Worm (Caenorhabditis elegans) whole organism, L4 larva: ENCODE results near the gene F12F6.1.
A peak's percentile ranks its signal among the peaks of the same experiment; 100 is the strongest.

Source experiments
- D1046.2 ChIP-seq: fragments of 200-800 bp; sonication (Bioruptor generic); IDR thresholded peaks from 2 replicates; pipeline ENCODE4 v1.3.6; 2022; ENCODE audit warnings: missing genetic modification characterization, missing compliant biosample characterization
- F10B5.3 ChIP-seq: sonication (generic microtip); optimal IDR thresholded peaks from 2 replicates; lab custom pipeline; 2016; ENCODE audit warnings: mild to moderate bottlenecking, missing genetic modification characterization, missing compliant biosample characterization
- F26F4.8 ChIP-seq: fragments of 200-800 bp; sonication (Bioruptor generic); conservative IDR thresholded peaks from 2 replicates; pipeline ENCODE4 v1.3.6; 2022; ENCODE audit warnings: missing genetic modification characterization, missing compliant biosample characterization
- Y105C5A.15 ChIP-seq: fragments of 200-800 bp; sonication (Bioruptor generic); IDR thresholded peaks from 2 replicates; pipeline ENCODE4 v1.3.6; 2022; ENCODE audit warnings: missing genetic modification characterization, missing compliant biosample characterization
- Y5F2A.4 ChIP-seq: fragments of 200-800 bp; sonication (Bioruptor generic); optimal IDR thresholded peaks from 2 replicates; lab custom pipeline; 2018; ENCODE audit warnings: mild to moderate bottlenecking, missing genetic modification characterization, missing compliant biosample characterization
- Y75B8A.6 ChIP-seq: fragments of 200-800 bp; sonication (Bioruptor generic); IDR thresholded peaks from 2 replicates; pipeline ENCODE4 v1.3.6; 2022; ENCODE audit warnings: missing genetic modification reagents, missing genetic modification characterization, missing compliant biosample characterization
- aly-2 ChIP-seq: sonication (generic microtip); optimal IDR thresholded peaks from 2 replicates; lab custom pipeline; 2018; ENCODE audit warnings: missing biosample characterization, missing genetic modification characterization
- attf-4 ChIP-seq: sonication (generic microtip); optimal IDR thresholded peaks from 3 replicates; lab custom pipeline; 2017; ENCODE audit warnings: missing biosample characterization, missing genetic modification characterization
- ceh-20 ChIP-seq: fragments of 200-800 bp; sonication (Bioruptor generic); IDR thresholded peaks from 2 replicates; pipeline ENCODE4 v1.3.6; 2022; ENCODE audit warnings: missing genetic modification reagents, missing genetic modification characterization, missing compliant biosample characterization
- ceh-28 ChIP-seq: fragments of 150-350 bp; optimal IDR thresholded peaks from 2 replicates; lab custom pipeline; 2014; ENCODE audit warnings: missing biosample characterization, missing genetic modification reagents, missing genetic modification characterization
- ceh-44 ChIP-seq: fragments of 200-800 bp; sonication (Bioruptor generic); IDR thresholded peaks from 2 replicates; pipeline ENCODE4 v1.3.6; 2022; ENCODE audit warnings: missing genetic modification reagents, missing genetic modification characterization, missing compliant biosample characterization
- ceh-62 ChIP-seq: sonication (generic microtip); optimal IDR thresholded peaks from 2 replicates; lab custom pipeline; 2017; ENCODE audit warnings: missing biosample characterization, missing genetic modification characterization
- cey-2 ChIP-seq: sonication (generic microtip); optimal IDR thresholded peaks from 3 replicates; lab custom pipeline; 2017; ENCODE audit warnings: missing genetic modification characterization, mild to moderate bottlenecking, missing compliant biosample characterization, antibody characterized with exemption, borderline replicate concordance; ENCODE audit not compliant: insufficient read depth
- daf-12 ChIP-seq: fragments of 150-350 bp; optimal IDR thresholded peaks from 2 replicates; lab custom pipeline; 2014; ENCODE audit warnings: missing biosample characterization, missing genetic modification reagents, missing genetic modification characterization
- daf-16 ChIP-seq, 3 experiments: sonication (generic microtip); optimal IDR thresholded peaks; 2 replicates each; lab custom pipeline; 2016 to 2017; ENCODE audit warnings: missing genetic modification characterization in 3 of 3, missing genetic modification reagents in 3 of 3, mild to moderate bottlenecking in 2 of 3, missing compliant biosample characterization in 2 of 3, missing biosample characterization in 1 of 3, moderate library complexity in 1 of 3
- daf-8 ChIP-seq: fragments of 200-800 bp; sonication (Bioruptor generic); IDR thresholded peaks from 2 replicates; pipeline ENCODE4 v1.3.6; 2022; ENCODE audit warnings: missing genetic modification characterization, missing compliant biosample characterization
- dmd-6 ChIP-seq: fragments of 200-800 bp; sonication (Bioruptor generic); IDR thresholded peaks from 2 replicates; pipeline ENCODE4 v1.3.6; 2022; ENCODE audit warnings: missing genetic modification reagents, missing genetic modification characterization, missing compliant biosample characterization
- dpl-1 ChIP-seq: fragments of 150-350 bp; optimal IDR thresholded peaks from 2 replicates; lab custom pipeline; 2014; ENCODE audit warnings: missing biosample characterization, missing genetic modification reagents, missing genetic modification characterization
- duxl-1 ChIP-seq: sonication (generic microtip); optimal IDR thresholded peaks from 2 replicates; lab custom pipeline; 2016; ENCODE audit warnings: mild to moderate bottlenecking, missing genetic modification characterization, moderate library complexity, missing compliant biosample characterization; ENCODE audit not compliant: poor library complexity
- dve-1 ChIP-seq: sonication (generic microtip); optimal IDR thresholded peaks from 2 replicates; lab custom pipeline; 2017; ENCODE audit warnings: antibody characterized with exemption, mild to moderate bottlenecking, missing genetic modification characterization, missing compliant biosample characterization; ENCODE audit not compliant: insufficient read depth
- egl-27 ChIP-seq: sonication (generic microtip); optimal IDR thresholded peaks from 3 replicates; lab custom pipeline; 2017; ENCODE audit warnings: missing biosample characterization, missing genetic modification reagents, missing genetic modification characterization
- egl-43 ChIP-seq: fragments of 200-800 bp; sonication (Bioruptor generic); IDR thresholded peaks from 2 replicates; pipeline ENCODE4 v1.3.6; 2022; ENCODE audit warnings: missing genetic modification reagents, missing genetic modification characterization, missing compliant biosample characterization
- fos-1 ChIP-seq: fragments of 150-350 bp; optimal IDR thresholded peaks from 2 replicates; lab custom pipeline; 2014; ENCODE audit warnings: missing biosample characterization, missing genetic modification characterization
- hif-1 ChIP-seq, 2 experiments: sonication (generic microtip); optimal IDR thresholded peaks; 2 replicates each; lab custom pipeline; 2016 to 2017; ENCODE audit warnings: missing compliant biosample characterization in 2 of 2, missing genetic modification characterization in 2 of 2, missing genetic modification reagents in 2 of 2, missing genotype in 2 of 2, mild to moderate bottlenecking in 1 of 2
- hmg-1.1 ChIP-seq: fragments of 200-800 bp; sonication (Bioruptor generic); IDR thresholded peaks from 2 replicates; pipeline ENCODE4 v1.3.6; 2022; ENCODE audit warnings: missing genetic modification reagents, missing genetic modification characterization, missing compliant biosample characterization
- lin-15B ChIP-seq: fragments of 150-350 bp; sonication (generic microtip); optimal IDR thresholded peaks from 3 replicates; lab custom pipeline; 2014; ENCODE audit warnings: missing biosample characterization, missing genetic modification characterization
- lin-29 ChIP-seq: fragments of 200-800 bp; sonication (Bioruptor generic); IDR thresholded peaks from 2 replicates; pipeline ENCODE4 v1.3.6; 2022; ENCODE audit warnings: missing genetic modification reagents, missing genetic modification characterization, missing compliant biosample characterization
- lsy-2 ChIP-seq, 2 experiments: fragments of 150-350 bp in 1 of 2; sonication (generic microtip) in 1 of 2; optimal IDR thresholded peaks; 2 replicates each; lab custom pipeline; 2014 to 2017; ENCODE audit warnings: missing biosample characterization in 2 of 2, missing genetic modification characterization in 2 of 2
- mdl-1 ChIP-seq, 2 experiments: fragments of 150-350 bp in 1 of 2; sonication (generic microtip) in 1 of 2; optimal IDR thresholded peaks; 2 replicates each; lab custom pipeline; 2014 to 2017; ENCODE audit warnings: missing biosample characterization in 2 of 2, missing genetic modification characterization in 2 of 2
- mep-1 ChIP-seq: fragments of 150-350 bp; sonication (generic microtip); optimal IDR thresholded peaks from 3 replicates; lab custom pipeline; 2014; ENCODE audit warnings: missing biosample characterization, missing genetic modification characterization
- mxl-2 ChIP-seq: fragments of 200-800 bp; sonication (Bioruptor generic); conservative IDR thresholded peaks from 2 replicates; pipeline ENCODE4 v1.3.6; 2022; ENCODE audit warnings: missing genetic modification reagents, missing genetic modification characterization, missing compliant biosample characterization
- nhr-10 ChIP-seq: fragments of 150-350 bp; optimal IDR thresholded peaks from 2 replicates; lab custom pipeline; 2014; ENCODE audit warnings: missing biosample characterization, missing genetic modification characterization
- nhr-11 ChIP-seq: fragments of 150-350 bp; optimal IDR thresholded peaks from 2 replicates; lab custom pipeline; 2014; ENCODE audit warnings: missing biosample characterization, missing genetic modification characterization
- nhr-111 ChIP-seq: fragments of 200-800 bp; sonication (Bioruptor generic); optimal IDR thresholded peaks from 2 replicates; lab custom pipeline; 2018; ENCODE audit warnings: mild to moderate bottlenecking, missing genetic modification characterization, missing compliant biosample characterization
- nhr-237 ChIP-seq: sonication (generic microtip); optimal IDR thresholded peaks from 2 replicates; lab custom pipeline; 2017; ENCODE audit warnings: missing biosample characterization, missing genetic modification characterization
- nhr-25 ChIP-seq: sonication (generic microtip); optimal IDR thresholded peaks from 2 replicates; lab custom pipeline; 2017; ENCODE audit warnings: missing genetic modification characterization, mild to moderate bottlenecking, missing compliant biosample characterization, antibody characterized with exemption, moderate library complexity, borderline replicate concordance; ENCODE audit not compliant: insufficient read depth
- nhr-28 ChIP-seq: fragments of 150-350 bp; optimal IDR thresholded peaks from 2 replicates; lab custom pipeline; 2014; ENCODE audit warnings: missing biosample characterization, missing genetic modification characterization
- nhr-42 ChIP-seq: fragments of 200-800 bp; sonication (Bioruptor generic); IDR thresholded peaks from 2 replicates; pipeline ENCODE4 v1.3.6; 2022; ENCODE audit warnings: missing genetic modification characterization, missing compliant biosample characterization
- pqm-1 ChIP-seq: sonication (generic microtip); optimal IDR thresholded peaks from 2 replicates; lab custom pipeline; 2017; ENCODE audit warnings: missing biosample characterization, missing genetic modification characterization
- set-16 ChIP-seq: fragments of 200-800 bp; sonication (Bioruptor generic); IDR thresholded peaks from 2 replicates; pipeline ENCODE4 v1.3.6; 2022; ENCODE audit warnings: missing genetic modification reagents, missing genetic modification characterization, missing compliant biosample characterization
- skn-1 ChIP-seq: fragments of 150-350 bp; optimal IDR thresholded peaks from 2 replicates; lab custom pipeline; 2014; ENCODE audit warnings: missing biosample characterization, missing genetic modification characterization
- snpc-1.2 ChIP-seq: fragments of 200-800 bp; sonication (Bioruptor generic); IDR thresholded peaks from 2 replicates; pipeline ENCODE4 v1.3.6; 2022; ENCODE audit warnings: missing genetic modification reagents, missing genetic modification characterization, missing compliant biosample characterization
- tag-97 ChIP-seq: fragments of 200-800 bp; sonication (Bioruptor generic); IDR thresholded peaks from 2 replicates; pipeline ENCODE4 v1.3.6; 2022; ENCODE audit warnings: missing genetic modification characterization, missing compliant biosample characterization
- unc-130 ChIP-seq: sonication (generic microtip); optimal IDR thresholded peaks from 2 replicates; lab custom pipeline; 2016; ENCODE audit warnings: missing genetic modification reagents, missing genetic modification characterization, missing compliant biosample characterization
- unc-62 ChIP-seq, 3 experiments: fragments of 150-350 bp in 1 of 3; sonication (generic microtip); optimal IDR thresholded peaks in 2 of 3; peaks in 1 of 3; 1 replicate in 1 of 3; 2 replicates in 2 of 3; lab custom pipeline; 2014 to 2017; ENCODE audit warnings: missing biosample characterization in 3 of 3, missing genetic modification characterization in 3 of 3, missing genetic modification reagents in 3 of 3, missing genotype in 1 of 3
- zag-1 ChIP-seq: fragments of 150-350 bp; optimal IDR thresholded peaks from 2 replicates; lab custom pipeline; 2014; ENCODE audit warnings: missing biosample characterization, missing genetic modification characterization
- zip-11 ChIP-seq: fragments of 200-800 bp; sonication (Bioruptor generic); IDR thresholded peaks from 2 replicates; pipeline ENCODE4 v1.3.6; 2022; ENCODE audit warnings: missing genetic modification characterization, missing compliant biosample characterization
- ztf-11 ChIP-seq: fragments of 150-350 bp; optimal IDR thresholded peaks from 2 replicates; lab custom pipeline; 2014; ENCODE audit warnings: missing biosample characterization, missing genetic modification characterization

The F12F6.1 gene

ce11 chrIV:11593415-11594190 is 9.8 kb downstream of the F12F6.1 start, which contains the start of gene F40F11.3 (continued):
- TF ChIP-seq duxl-1 (tag; lab: Kevin White, UChicago) (peak; percentile 77), dpl-1 (GFP tag; lab: Kevin White, UChicago) (peak; percentile 57), ceh-44 (GFP tag; lab: Robert Waterston, UW) (0 out of 2 replicates have a peak, but pooled peaks have one; percentile 8), D1046.2 (GFP tag; lab: Robert Waterston, UW) (no peak; the same call in 1 of the 2 replicates), pqm-1 (tag; lab: Kevin White, UChicago) (peak; percentile 8), attf-4 (tag; lab: Kevin White, UChicago) (peak; percentile 38), lsy-2 (tag; optimal IDR thresholded peaks at IDR 0.05; lab: Kevin White, UChicago) (peak; percentile 78 to 91), unc-130 (GFP tag; lab: Kevin White, UChicago) (no peak), Y75B8A.6 (no peak), nhr-11 (tag; lab: Kevin White, UChicago) (peak; percentile 73), dmd-6 (peak; percentile 76), zip-11 (GFP tag; lab: Robert Waterston, UW) (no peak), Y105C5A.15 (GFP tag; lab: Robert Waterston, UW) (no peak), daf-16 (GFP tag; optimal IDR thresholded peaks at IDR 0.05; lab: Kevin White, UChicago) (peak; percentile 49 to 64), daf-16 (tag; optimal IDR thresholded peaks at IDR 0.05; lab: Kevin White, UChicago) (peak; percentile 78), nhr-237 (tag; lab: Kevin White, UChicago) (no peak), set-16 (GFP tag; lab: Robert Waterston, UW) (no peak), fos-1 (tag; lab: Kevin White, UChicago) (no peak), egl-43 (GFP tag; lab: Robert Waterston, UW) (peak; percentile 47; the same call in 1 of the 2 replicates), nhr-111 (no peak), ceh-28 (tag; lab: Kevin White, UChicago) (peak; percentile 41), daf-12 (tag; lab: Kevin White, UChicago) (no peak), unc-62 (GFP tag; optimal IDR thresholded peaks at IDR 0.05 in 1 of 2; lab: Kevin White, UChicago) (peak in 1 of 2 experiments; percentile 99), unc-62 (tag; optimal IDR thresholded peaks at IDR 0.05; lab: Kevin White, UChicago) (no peak), cey-2 (tag; lab: Kevin White, UChicago) (no peak), F26F4.8 (GFP tag; lab: Robert Waterston, UW) (no peak), mxl-2 (GFP tag; lab: Robert Waterston, UW) (no peak), zag-1 (no peak), egl-27 (tag; lab: Kevin White, UChicago) (no peak), lin-29 (GFP tag; lab: Robert Waterston, UW) (no peak), ceh-20 (GFP tag; lab: Robert Waterston, UW) (peak; percentile 38; the same call in 1 of the 2 replicates), dve-1 (tag; lab: Kevin White, UChicago) (peak; percentile 85), F10B5.3 (tag; lab: Kevin White, UChicago) (peak; percentile 58), Y5F2A.4 (GFP tag; lab: Kevin White, UChicago) (no peak), hmg-1.1 (GFP tag; lab: Robert Waterston, UW) (peak; percentile 95), nhr-10 (tag; lab: Kevin White, UChicago) (no peak), snpc-1.2 (GFP tag; lab: Robert Waterston, UW) (peak; percentile 24), daf-8 (GFP tag; lab: Robert Waterston, UW) (no peak), mdl-1 (tag; optimal IDR thresholded peaks at IDR 0.05; lab: Kevin White, UChicago) (peak; percentile 36 to 85), ceh-62 (tag; lab: Kevin White, UChicago) (no peak), mep-1 (tag; lab: Kevin White, UChicago) (peak; percentile 81), hif-1 (tag; optimal IDR thresholded peaks at IDR 0.05; lab: Kevin White, UChicago) (peak; percentile 15 to 75), ztf-11 (tag; lab: Kevin White, UChicago) (no peak), tag-97 (GFP tag; lab: Robert Waterston, UW) (no peak), nhr-42 (GFP tag; lab: Robert Waterston, UW) (peak; percentile 64; the same call in 1 of the 2 replicates), aly-2 (tag; lab: Kevin White, UChicago) (no peak), nhr-25 (tag; lab: Kevin White, UChicago) (peak; percentile 38), nhr-28 (peak; percentile 85), lin-15B (no peak), skn-1 (tag; lab: Kevin White, UChicago) (no peak)
